Fruit fly (Drosophila melanogaster): ENCODE measurements around the gene CG14717.

Gene CG14717

DNA sequence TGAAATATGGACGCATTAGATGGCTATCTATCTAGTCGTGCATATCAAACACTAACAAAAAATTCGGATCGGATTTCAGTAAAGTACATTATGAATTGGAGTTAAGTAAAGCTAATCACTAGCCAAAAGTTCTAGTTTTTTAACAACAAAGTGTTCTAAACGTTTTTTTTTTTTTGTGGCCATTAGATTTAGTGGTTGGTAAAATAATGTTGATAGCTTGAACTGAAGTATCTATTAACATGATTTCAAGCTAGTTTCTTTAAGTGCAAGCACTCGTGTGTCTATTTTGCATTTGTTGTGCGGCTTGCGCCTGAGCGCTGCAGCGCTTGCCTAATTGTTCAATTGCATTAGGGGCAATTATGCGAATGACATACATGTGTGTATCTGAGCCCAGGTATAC lies 33.7 kb upstream of the CG14717 start (continued):
- no peak for TF ChIP-seq pan (optimal IDR thresholded peaks at IDR 0.05)
- peak in 1 of 2 experiments; percentile 14 for TF ChIP-seq pan (GFP tag; optimal IDR thresholded peaks at IDR 0.05 in 1 of 2, IDR thresholded peaks at IDR 0.05 in 1 of 2)
- 0 out of 2 replicates have a peak, but pooled peaks have one; percentile 13 for TF ChIP-seq CG6689 (GFP tag; IDR thresholded peaks at IDR 0.05)
- no peak for TF ChIP-seq dati (GFP tag; IDR thresholded peaks at IDR 0.05)
- no peak for TF ChIP-seq run (tag; optimal IDR thresholded peaks at IDR 0.05)
- TF ChIP-seq Lpt (GFP tag; optimal IDR thresholded peaks at IDR 0.05), result no peak
- no peak for TF ChIP-seq sc (optimal IDR thresholded peaks at IDR 0.05)
- no peak for TF ChIP-seq sc (GFP tag; optimal IDR thresholded peaks at IDR 0.05)
- TF ChIP-seq CG6854 (GFP tag; optimal IDR thresholded peaks at IDR 0.05), result no peak
- TF ChIP-seq Antp (GFP tag; optimal IDR thresholded peaks at IDR 0.05), result no peak
- peak; percentile 4 for TF ChIP-seq grn (GFP tag; optimal IDR thresholded peaks at IDR 0.05)
- no peak for TF ChIP-seq sima (GFP tag; optimal IDR thresholded peaks at IDR 0.05)
- TF ChIP-seq CG17361 (GFP tag; IDR thresholded peaks at IDR 0.05), result 0 out of 3 replicates have a peak, but pooled peaks have one; percentile 37
- no peak for TF ChIP-seq CG1792 (GFP tag; optimal IDR thresholded peaks at IDR 0.05)
- TF ChIP-seq crol (GFP tag; IDR thresholded peaks at IDR 0.05), result no peak
- TF ChIP-seq CG12219 (GFP tag; optimal IDR thresholded peaks at IDR 0.05), result no peak
- TF ChIP-seq sqz (GFP tag; optimal IDR thresholded peaks at IDR 0.05), result no peak
- TF ChIP-seq CG12071 (GFP tag; optimal IDR thresholded peaks at IDR 0.05), result no peak
- TF ChIP-seq odd (GFP tag; optimal IDR thresholded peaks at IDR 0.05), result no peak
- no peak for TF ChIP-seq CG30403 (GFP tag; optimal IDR thresholded peaks at IDR 0.05)

DNA sequence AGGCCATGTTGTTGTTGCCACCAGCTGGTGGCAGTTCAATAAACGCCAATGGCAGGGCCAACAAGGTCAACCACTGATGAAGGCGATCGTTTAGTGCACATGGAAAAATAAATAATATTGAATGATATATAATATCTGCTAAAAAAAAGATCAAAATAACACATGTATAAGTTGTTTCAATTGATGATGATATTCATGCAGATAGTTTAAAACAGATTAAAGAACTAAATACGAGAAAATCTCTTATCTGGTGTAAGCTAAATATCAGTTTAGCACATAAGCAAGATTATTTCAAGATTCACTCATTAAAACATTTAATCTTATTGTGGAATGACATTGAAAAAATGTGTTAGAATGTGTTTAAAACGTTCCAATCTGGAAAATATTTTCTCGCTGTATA lies 32.9 kb upstream of the CG14717 start:
- no peak for TF ChIP-seq HLH4C (GFP tag; IDR thresholded peaks at IDR 0.05; ENCODE audit: partially characterized antibody)
- no peak for TF ChIP-seq z (GFP tag; IDR thresholded peaks at IDR 0.05)
- TF ChIP-seq CG13123 (GFP tag; optimal IDR thresholded peaks at IDR 0.05), result no peak
- TF ChIP-seq CG34224 (GFP tag; IDR thresholded peaks at IDR 0.05; ENCODE audit: partially characterized antibody), result no peak
- TF ChIP-seq Lim3 (GFP tag; IDR thresholded peaks at IDR 0.05), result no peak
- peak; percentile 77 for TF ChIP-seq CG2678 (tag; optimal IDR thresholded peaks at IDR 0.05)
- no peak for TF ChIP-seq eyg (GFP tag; optimal IDR thresholded peaks at IDR 0.05)
- peak; percentile 48 for TF ChIP-seq odd (GFP tag; optimal IDR thresholded peaks at IDR 0.05)
- TF ChIP-seq CG17802 (tag; optimal IDR thresholded peaks at IDR 0.05), result no peak
- peak; percentile 82 for TF ChIP-seq dmrt99B (tag; optimal IDR thresholded peaks at IDR 0.05)
- TF ChIP-seq Dbx (GFP tag; IDR thresholded peaks at IDR 0.05), result no peak
- TF ChIP-seq tll (GFP tag; optimal IDR thresholded peaks at IDR 0.05), result no peak
- TF ChIP-seq sima (GFP tag; optimal IDR thresholded peaks at IDR 0.05), result no peak
- TF ChIP-seq CG9876 (GFP tag; optimal IDR thresholded peaks at IDR 0.05), result no peak
- TF ChIP-seq so (GFP tag; IDR thresholded peaks at IDR 0.05), result no peak
- TF ChIP-seq CG10979 (tag; optimal IDR thresholded peaks at IDR 0.05), result peak; percentile 38
- TF ChIP-seq CG4730 (GFP tag; IDR thresholded peaks at IDR 0.05), result no peak
- peak; percentile 24 for TF ChIP-seq run (tag; optimal IDR thresholded peaks at IDR 0.05)
- no peak for TF ChIP-seq Doc2 (GFP tag; IDR thresholded peaks at IDR 0.05)
- TF ChIP-seq CG3995 (GFP tag; optimal IDR thresholded peaks at IDR 0.05), result no peak
- TF ChIP-seq CG2875 (GFP tag; optimal IDR thresholded peaks at IDR 0.05), result peak; percentile 19
- no peak for TF ChIP-seq CG42726 (GFP tag; IDR thresholded peaks at IDR 0.05; ENCODE audit: partially characterized antibody)
- no peak for TF ChIP-seq Hmx (GFP tag; optimal IDR thresholded peaks at IDR 0.05)
- TF ChIP-seq Rx (GFP tag; IDR thresholded peaks at IDR 0.05), result no peak
- peak; percentile 14 for TF ChIP-seq CG11723 (GFP tag; optimal IDR thresholded peaks at IDR 0.05)
- no peak for TF ChIP-seq hb (GFP tag; IDR thresholded peaks at IDR 0.05; ENCODE audit: partially characterized antibody)
- TF ChIP-seq CG2116 (GFP tag; optimal IDR thresholded peaks at IDR 0.05), result no peak
- no peak for TF ChIP-seq CG7271 (tag; optimal IDR thresholded peaks at IDR 0.05)
- TF ChIP-seq ap (GFP tag; IDR thresholded peaks at IDR 0.05), result no peak
- TF ChIP-seq maf-S (GFP tag; optimal IDR thresholded peaks at IDR 0.05), result no peak
- TF ChIP-seq CG17186 (GFP tag; optimal IDR thresholded peaks at IDR 0.05), result no peak
- peak; percentile 12 for TF ChIP-seq CG12071 (GFP tag; optimal IDR thresholded peaks at IDR 0.05)
- TF ChIP-seq ken (GFP tag; IDR thresholded peaks at IDR 0.05), result no peak
- peak; percentile 37 for TF ChIP-seq CG12104 (GFP tag; optimal IDR thresholded peaks at IDR 0.05)
- TF ChIP-seq yki (optimal IDR thresholded peaks at IDR 0.05), result no peak
- 0 out of 3 replicates have a peak, but pooled peaks have one; percentile 22 for TF ChIP-seq Mrtf (GFP tag; IDR thresholded peaks at IDR 0.05)
